Worm (Caenorhabditis elegans) whole organism, midembryonic: ENCODE measurements around the gene M02D8.3.

ENCODE experiments used
- flt-1 ChIP-seq: fragments of 200-800 bp; sonication (Bioruptor generic); IDR thresholded peaks from 2 replicates; pipeline ENCODE4 v1.3.6; 2022; ENCODE audit warnings: missing genetic modification characterization, missing compliant biosample characterization
- klf-2 ChIP-seq: fragments of 200-800 bp; sonication (Bioruptor generic); conservative IDR thresholded peaks from 2 replicates; pipeline ENCODE4 v1.3.6; 2022; ENCODE audit warnings: missing genetic modification reagents, missing genetic modification characterization, missing compliant biosample characterization
- tab-1 ChIP-seq: fragments of 200-800 bp; sonication (Bioruptor generic); IDR thresholded peaks from 2 replicates; pipeline ENCODE4 v1.3.6; 2022; ENCODE audit warnings: missing genetic modification characterization, missing compliant biosample characterization
- ztf-29 ChIP-seq: fragments of 200-800 bp; sonication (Bioruptor generic); IDR thresholded peaks from 2 replicates; pipeline ENCODE4 v1.3.6; 2022; ENCODE audit warnings: missing genetic modification reagents, missing genetic modification characterization, missing compliant biosample characterization

ce11 chrX:8755987-8756386 lies 19.2 kb upstream of the M02D8.3 start:
- TF ChIP-seq klf-2 (GFP tag; lab: Robert Waterston, UW) (no peak), ztf-29 (GFP tag; lab: Robert Waterston, UW) (no peak), tab-1 (GFP tag; lab: Robert Waterston, UW) (no peak), flt-1 (GFP tag; lab: Robert Waterston, UW) (no peak)
